Worm (Caenorhabditis elegans) whole organism, early embryonic: ENCODE data around the gene Y76A2B.4.

Experiments
- aly-1 ChIP-seq: sonication (generic microtip); optimal IDR thresholded peaks from 2 replicates; lab custom pipeline; 2016; ENCODE audit warnings: missing genetic modification characterization, missing compliant biosample characterization
- ama-1 ChIP-seq: fragments of 150-350 bp; optimal IDR thresholded peaks from 2 replicates; lab custom pipeline; 2014
- scrt-1 ChIP-seq: fragments of 200-800 bp; sonication (Bioruptor generic); IDR thresholded peaks from 2 replicates; pipeline ENCODE4 v1.3.6; 2022; ENCODE audit warnings: missing genetic modification characterization, missing compliant biosample characterization
- tra-4 ChIP-seq: sonication (generic microtip); optimal IDR thresholded peaks from 2 replicates; lab custom pipeline; 2017; ENCODE audit warnings: missing genetic modification characterization, missing compliant biosample characterization

- TF ChIP-seq ama-1: no peak
- TF ChIP-seq scrt-1 (GFP tag; lab: Robert Waterston, UW): no peak
- TF ChIP-seq tra-4: no peak
- no peak for TF ChIP-seq aly-1
Measured at ce11 chrIII:13543434-13543833, 3.1 kb downstream of the Y76A2B.4 start, which contains the start of gene acs-5.
